Fruit fly (Drosophila melanogaster) whole organism, embryonic: ENCODE data around the gene CG31752.

Experiments used
- CG1024 ChIP-seq: fragments of 200-800 bp; sonication (Bioruptor generic); IDR thresholded peaks from 2 replicates; pipeline ENCODE4 v1.3.6; 2022; ENCODE audit warnings: missing biosample characterization, missing genetic modification characterization
- CG30020 ChIP-seq: fragments of 200-800 bp; optimal IDR thresholded peaks from 2 replicates; lab custom pipeline; 2019; ENCODE audit warnings: missing biosample characterization, mild to moderate bottlenecking, missing genetic modification characterization, moderate library complexity
- CG31365 ChIP-seq: fragments of 200-800 bp; sonication (Bioruptor generic); optimal IDR thresholded peaks from 2 replicates; lab custom pipeline; 2018; ENCODE audit warnings: missing biosample characterization, mild to moderate bottlenecking, missing genetic modification characterization
- CG4424 ChIP-seq: fragments of 200-800 bp; sonication (Bioruptor generic); optimal IDR thresholded peaks from 3 replicates; lab custom pipeline; 2016; ENCODE audit warnings: missing biosample characterization, missing genetic modification characterization
- Doc2 ChIP-seq: fragments of 200-800 bp; sonication (Bioruptor generic); IDR thresholded peaks from 2 replicates; pipeline ENCODE4 v1.3.6; 2022; ENCODE audit warnings: missing biosample characterization, missing genetic modification characterization
- Dref ChIP-seq: fragments of 200-800 bp; sonication (Bioruptor generic); IDR thresholded peaks from 2 replicates; pipeline ENCODE4 v1.3.6; 2022; ENCODE audit warnings: missing biosample characterization, missing genetic modification characterization
- Ets97D ChIP-seq: fragments of 200-800 bp; sonication (Bioruptor generic); optimal IDR thresholded peaks from 3 replicates; lab custom pipeline; 2016; ENCODE audit warnings: missing biosample characterization, missing genetic modification characterization
- Hr51 ChIP-seq, 2 experiments: fragments of 200-800 bp; sonication (Bioruptor generic); optimal IDR thresholded peaks; 2 replicates in 1 of 2; 3 replicates in 1 of 2; lab custom pipeline; 2016 to 2018; ENCODE audit warnings: missing biosample characterization in 2 of 2, missing genetic modification characterization in 2 of 2, mild to moderate bottlenecking in 1 of 2, moderate library complexity in 1 of 2
- MTF-1 ChIP-seq: fragments of 200-800 bp; sonication (Bioruptor generic); optimal IDR thresholded peaks from 2 replicates; lab custom pipeline; 2018; ENCODE audit warnings: missing biosample characterization, mild to moderate bottlenecking, missing genetic modification characterization, borderline replicate concordance
- PHDP ChIP-seq: fragments of 200-800 bp; sonication (Bioruptor generic); optimal IDR thresholded peaks from 3 replicates; lab custom pipeline; 2018; ENCODE audit warnings: missing biosample characterization, mild to moderate bottlenecking, missing genetic modification characterization, moderate library complexity

dm6 chr2L:18805637-18806403 lies 35.3 kb downstream of the CG31752 start:
- TF ChIP-seq Doc2 (GFP tag; lab: Robert Waterston, UW) (no peak), Hr51 (GFP tag; optimal IDR thresholded peaks at IDR 0.05; lab: Kevin White, UChicago) (no peak), PHDP (tag; lab: Kevin White, UChicago) (no peak), CG4424 (GFP tag; lab: Kevin White, UChicago) (no peak), Ets97D (GFP tag; lab: Kevin White, UChicago) (no peak), Dref (no peak), MTF-1 (GFP tag; lab: Kevin White, UChicago) (no peak), CG1024 (GFP tag; lab: Robert Waterston, UW) (no peak), CG31365 (no peak), CG30020 (tag; lab: Kevin White, UChicago) (no peak)
